Fruit fly (Drosophila melanogaster): Measurements from ENCODE around the gene asun.

The asun gene

dm6 chr3R:16239304-16239703, 24.8 kb upstream of the asun start:
- no peak for TF ChIP-seq CG8478 (optimal IDR thresholded peaks at IDR 0.05)
- TF ChIP-seq CTCF (optimal IDR thresholded peaks at IDR 0.05) = no peak

DNA sequence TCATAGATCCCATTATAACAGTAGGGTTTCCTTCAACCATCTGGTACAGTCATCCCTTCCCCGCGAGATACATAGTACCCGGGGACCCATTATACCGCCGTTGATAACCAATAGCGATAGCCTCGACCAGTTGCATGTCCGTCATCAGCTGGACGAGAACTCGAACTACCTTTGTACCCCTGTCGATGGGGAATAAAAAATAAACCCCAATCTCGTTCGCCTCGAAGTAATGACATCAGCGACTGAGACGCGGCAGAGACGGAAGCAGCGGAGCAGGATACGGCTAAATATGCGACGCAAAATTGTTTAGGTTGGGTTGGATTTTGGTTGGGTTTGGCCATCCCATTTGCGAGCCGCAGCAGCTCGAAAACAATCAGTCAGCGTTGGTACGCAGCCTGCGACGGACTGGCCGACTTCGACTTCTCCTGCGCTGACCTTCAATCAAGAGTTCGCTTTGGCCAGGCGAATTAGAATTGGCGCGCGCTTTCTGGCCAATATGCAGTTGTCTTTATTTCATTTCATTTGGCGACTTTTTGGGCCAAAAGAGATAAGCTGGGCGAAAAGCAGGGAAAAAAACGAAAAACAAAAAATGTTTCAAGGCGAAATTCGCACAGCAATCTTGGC, 23.5 kb upstream of the asun start:
- TF ChIP-seq CG8478 (optimal IDR thresholded peaks at IDR 0.05) (no peak), CTCF (optimal IDR thresholded peaks at IDR 0.05) (no peak)

DNA sequence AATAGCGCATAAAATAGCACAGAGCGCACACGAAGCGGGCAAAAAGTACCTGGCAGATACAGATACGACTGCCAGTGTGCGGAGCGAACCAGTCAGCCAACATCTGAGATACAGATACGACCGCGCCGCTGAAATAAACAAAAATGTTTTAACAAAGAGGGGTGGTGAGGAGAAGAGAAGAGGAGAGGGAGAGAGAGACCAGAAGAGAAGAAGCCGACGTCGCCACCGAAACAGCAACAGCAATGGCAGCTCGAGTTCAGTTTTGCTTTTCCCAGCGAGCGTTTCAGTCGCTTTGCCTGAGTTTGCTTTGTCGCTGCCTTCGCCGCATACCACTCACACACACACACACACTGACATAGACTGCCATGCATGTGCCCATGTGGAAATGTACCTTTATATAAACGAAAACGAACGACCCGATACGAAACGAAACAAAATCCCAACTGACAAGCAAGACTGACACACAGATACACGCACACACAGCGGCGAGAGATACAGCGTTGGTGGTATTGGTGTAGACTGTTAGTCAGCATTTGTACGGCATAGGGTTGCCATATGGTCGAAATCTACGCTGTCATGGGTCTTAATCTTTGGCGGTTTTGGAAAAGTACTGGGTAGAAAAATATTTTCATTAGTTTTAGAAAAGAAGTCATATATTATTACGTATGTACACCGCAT, 22.8 kb upstream of the asun start:
- TF ChIP-seq CG8478 (optimal IDR thresholded peaks at IDR 0.05) (no peak), CTCF (optimal IDR thresholded peaks at IDR 0.05) (peak in 1 of 2 experiments; percentile 2)

- TF ChIP-seq CTCF (optimal IDR thresholded peaks at IDR 0.05) = no peak
- TF ChIP-seq CG8478 (optimal IDR thresholded peaks at IDR 0.05) = no peak
Measured at dm6 chr3R:16241822-16242221, 22.2 kb upstream of the asun start.

DNA sequence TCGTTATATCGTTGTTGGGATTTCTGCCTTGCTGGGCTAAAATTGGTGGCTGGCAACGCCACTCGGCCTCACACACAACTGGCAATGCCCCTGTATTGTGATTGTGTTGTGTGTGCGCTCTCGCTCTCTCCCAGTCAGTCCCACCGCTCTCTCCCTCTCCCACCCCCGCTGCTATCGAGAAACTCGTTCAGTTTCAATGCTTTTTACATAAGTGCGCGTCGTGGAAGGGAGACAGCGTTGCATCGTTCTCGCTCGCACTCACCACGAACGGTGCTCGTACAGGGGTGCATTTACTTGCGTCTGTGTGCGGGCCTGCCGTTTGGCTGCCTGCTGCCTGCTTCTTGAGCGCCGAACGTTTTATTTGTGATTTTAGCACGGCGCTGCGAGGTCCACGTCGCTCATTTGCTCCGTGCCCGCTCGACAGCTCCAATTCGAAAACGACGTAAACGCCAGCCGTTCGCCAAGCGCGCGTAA, 21.6 kb upstream of the asun start:
- TF ChIP-seq CG8478 (optimal IDR thresholded peaks at IDR 0.05) = no peak
- peak; percentile 21 to 37 for TF ChIP-seq CTCF (optimal IDR thresholded peaks at IDR 0.05)

DNA sequence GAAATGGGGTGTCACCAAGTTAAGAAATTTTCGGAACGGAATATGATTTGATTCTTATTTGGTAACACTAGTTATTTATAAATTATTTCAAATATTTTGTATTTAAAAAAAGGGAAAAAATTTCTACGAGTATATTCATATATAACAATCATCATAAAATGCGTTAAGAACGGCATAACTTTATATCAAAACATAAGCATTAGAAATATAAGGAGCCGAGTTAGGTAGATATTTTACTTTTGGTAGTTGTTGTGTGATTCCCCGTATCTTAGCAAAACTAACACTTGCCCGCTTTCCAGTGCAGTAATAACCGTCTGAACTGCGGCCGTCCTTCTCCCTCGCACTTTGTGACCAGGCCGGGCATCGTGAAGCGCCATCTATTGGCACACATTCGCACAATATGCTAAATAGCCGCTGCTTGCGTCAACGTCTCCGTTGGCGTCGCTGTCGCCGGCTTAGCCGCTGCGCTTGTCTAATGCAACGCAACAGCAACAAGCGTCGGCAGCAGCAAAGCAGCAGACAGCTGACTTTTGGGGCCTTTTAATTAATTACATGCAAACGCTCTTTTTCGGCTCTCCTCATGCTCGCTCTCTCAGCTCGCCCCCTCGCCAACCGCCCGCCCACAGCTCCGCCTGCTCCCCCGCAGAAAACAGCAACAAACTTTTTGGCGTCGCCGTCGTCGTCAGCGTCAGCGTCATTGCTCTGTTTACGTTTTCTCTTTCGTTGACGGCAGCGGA, 19.7 kb upstream of the asun start:
- TF ChIP-seq CG8478 (optimal IDR thresholded peaks at IDR 0.05) = no peak
- peak; percentile 80 to 83 for TF ChIP-seq CTCF (optimal IDR thresholded peaks at IDR 0.05)

- no peak for TF ChIP-seq CTCF (optimal IDR thresholded peaks at IDR 0.05)
- no peak for TF ChIP-seq CG8478 (optimal IDR thresholded peaks at IDR 0.05)
Measured at dm6 chr3R:16245298-16246098, 18.6 kb upstream of the asun start.

- TF ChIP-seq CG8478 (optimal IDR thresholded peaks at IDR 0.05) (no peak), CTCF (optimal IDR thresholded peaks at IDR 0.05) (no peak)
Measured at dm6 chr3R:16247027-16247426, 17.0 kb upstream of the asun start.

- TF ChIP-seq CG8478 (optimal IDR thresholded peaks at IDR 0.05) = no peak
- no peak for TF ChIP-seq CTCF (optimal IDR thresholded peaks at IDR 0.05)
Measured at dm6 chr3R:16247609-16248499, 16.2 kb upstream of the asun start.

DNA sequence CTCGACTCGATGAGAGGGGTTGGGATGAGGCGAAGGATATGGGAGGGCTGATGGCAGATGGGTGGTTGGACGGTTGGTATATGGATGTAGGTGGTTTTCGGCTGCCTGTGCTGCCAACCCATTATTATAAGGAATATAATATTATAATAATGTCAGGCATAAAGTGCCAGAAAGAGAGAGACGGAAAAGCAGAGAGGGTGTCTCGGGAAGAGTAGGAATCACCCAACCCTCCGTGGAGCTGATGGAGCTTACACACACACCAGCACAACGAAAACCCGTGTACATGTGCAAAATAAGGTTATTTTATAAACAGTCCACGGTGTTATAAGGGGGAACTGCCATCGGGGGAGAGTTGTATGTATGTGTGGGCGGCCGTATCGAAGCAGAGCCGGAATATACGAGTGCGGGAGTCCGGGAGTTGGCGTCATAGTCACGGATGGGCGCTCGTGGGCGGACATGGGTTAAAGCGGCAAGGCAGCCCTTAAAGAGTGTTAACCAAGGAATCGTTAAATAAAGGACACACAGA, 15.5 kb upstream of the asun start:
- no peak for TF ChIP-seq CG8478 (optimal IDR thresholded peaks at IDR 0.05)

DNA sequence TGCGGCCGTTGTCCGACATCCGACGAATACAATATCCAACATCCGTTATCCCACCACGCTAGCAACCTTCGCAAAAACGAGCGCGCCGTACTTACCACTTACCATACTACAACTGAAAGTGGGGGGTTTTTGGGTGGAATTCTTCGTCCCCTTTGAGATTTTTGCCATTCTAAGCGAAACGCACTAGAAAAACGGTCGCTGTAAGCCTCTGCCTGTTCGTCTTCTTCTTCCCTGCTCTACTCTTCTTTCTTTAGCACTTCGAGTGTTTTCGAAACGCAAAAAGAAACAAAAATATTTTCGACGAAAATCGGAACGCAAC, 14.6 kb upstream of the asun start:
- no peak for TF ChIP-seq CG8478 (optimal IDR thresholded peaks at IDR 0.05)
- TF ChIP-seq CTCF (optimal IDR thresholded peaks at IDR 0.05) = no peak

dm6 chr3R:16249829-16250814, 13.9 kb upstream of the asun start:
- TF ChIP-seq CG8478 (optimal IDR thresholded peaks at IDR 0.05) (peak; percentile 5), CTCF (optimal IDR thresholded peaks at IDR 0.05) (no peak)
